Fruit fly (Drosophila melanogaster): Measurements from ENCODE around the gene CG31300.

dm6 chr3R:25247379-25247869, 36.0 kb upstream of the CG31300 start, which contains the start of the genes RpS27 and Nup37:
- peak; percentile 100 for TF ChIP-seq mirr (GFP tag; optimal IDR thresholded peaks at IDR 0.05)
- TF ChIP-seq CG33557 (GFP tag; optimal IDR thresholded peaks at IDR 0.05): peak; percentile 96
- TF ChIP-seq HLH4C (GFP tag; IDR thresholded peaks at IDR 0.05; ENCODE audit: partially characterized antibody): no peak
- TF ChIP-seq Jarid2 (GFP tag; optimal IDR thresholded peaks at IDR 0.05): peak; percentile 94
- peak; percentile 64 for TF ChIP-seq Sin3A (optimal IDR thresholded peaks at IDR 0.05)
- TF ChIP-seq CG11723 (GFP tag; optimal IDR thresholded peaks at IDR 0.05): peak; percentile 99
- peak; percentile 90 for TF ChIP-seq ftz-f1 (GFP tag; optimal IDR thresholded peaks at IDR 0.05)
- peak; percentile 93 for TF ChIP-seq CG7556 (GFP tag; optimal IDR thresholded peaks at IDR 0.05)
- TF ChIP-seq CG4617 (GFP tag; optimal IDR thresholded peaks at IDR 0.05; ENCODE audit: borderline replicate concordance): peak; percentile 99
